Fruit fly (Drosophila melanogaster) whole organism, embryonic: ENCODE data around the gene REG.

Experiments used
- Awh ChIP-seq: fragments of 200-800 bp; sonication (Bioruptor generic); IDR thresholded peaks from 2 replicates; pipeline ENCODE4, ENCODE4 v1.3.6; 2022; ENCODE audit warnings: missing biosample characterization, missing genetic modification characterization
- Blimp-1 ChIP-seq: fragments of 200-800 bp; sonication (Bioruptor generic); optimal IDR thresholded peaks from 3 replicates; lab custom pipeline; 2018; ENCODE audit warnings: missing biosample characterization, missing genetic modification characterization, mild to moderate bottlenecking, moderate library complexity, missing genetic modification reagents
- BtbVII ChIP-seq: fragments of 200-800 bp; sonication (Bioruptor generic); optimal IDR thresholded peaks from 3 replicates; lab custom pipeline; 2017; ENCODE audit warnings: missing biosample characterization, mild to moderate bottlenecking, missing genetic modification characterization
- Bteb2 ChIP-seq: fragments of 200-800 bp; sonication (Bioruptor generic); optimal IDR thresholded peaks from 2 replicates; lab custom pipeline; 2016; ENCODE audit warnings: missing biosample characterization, missing genetic modification characterization
- CG10267 ChIP-seq: fragments of 200-800 bp; sonication (Bioruptor generic); optimal IDR thresholded peaks from 2 replicates; lab custom pipeline; 2018; ENCODE audit warnings: missing biosample characterization, mild to moderate bottlenecking, missing genetic modification characterization, moderate library complexity
- CG11456 ChIP-seq: fragments of 200-800 bp; sonication (Bioruptor generic); IDR thresholded peaks from 3 replicates; pipeline ENCODE4 v1.3.6; 2022; ENCODE audit warnings: missing biosample characterization, missing genetic modification characterization
- CG12769 ChIP-seq: fragments of 200-800 bp; sonication (Bioruptor generic); optimal IDR thresholded peaks from 2 replicates; lab custom pipeline; 2019; ENCODE audit warnings: missing biosample characterization, mild to moderate bottlenecking, missing genetic modification characterization, moderate library complexity
- CG13894 ChIP-seq: fragments of 200-800 bp; sonication (Bioruptor generic); optimal IDR thresholded peaks from 3 replicates; lab custom pipeline; 2018; ENCODE audit warnings: missing biosample characterization, mild to moderate bottlenecking, missing genetic modification characterization, moderate library complexity
- CG15601 ChIP-seq: fragments of 200-800 bp; sonication (Bioruptor generic); optimal IDR thresholded peaks from 3 replicates; lab custom pipeline; 2019; ENCODE audit warnings: missing biosample characterization, mild to moderate bottlenecking, missing genetic modification characterization, moderate library complexity
- CG16779 ChIP-seq: fragments of 200-800 bp; sonication (Bioruptor generic); IDR thresholded peaks from 2 replicates; pipeline ENCODE4 v1.3.6; 2022; ENCODE audit warnings: missing biosample characterization, missing genetic modification characterization
- CG17361 ChIP-seq: fragments of 200-800 bp; sonication (Bioruptor generic); IDR thresholded peaks from 3 replicates; pipeline ENCODE4 v1.3.6; 2022; ENCODE audit warnings: missing biosample characterization, missing genetic modification characterization
- CG17612 ChIP-seq: fragments of 200-800 bp; sonication (Bioruptor generic); IDR thresholded peaks from 2 replicates; pipeline ENCODE4 v1.3.6; 2022; ENCODE audit warnings: missing biosample characterization, missing genetic modification characterization
- CG17912 ChIP-seq: fragments of 200-800 bp; sonication (Bioruptor generic); optimal IDR thresholded peaks from 2 replicates; lab custom pipeline; 2018; ENCODE audit warnings: missing biosample characterization, mild to moderate bottlenecking, missing genetic modification characterization
- CG2120 ChIP-seq: fragments of 200-800 bp; sonication (Bioruptor generic); optimal IDR thresholded peaks from 3 replicates; lab custom pipeline; 2016; ENCODE audit warnings: missing biosample characterization, missing genetic modification characterization
- CG2678 ChIP-seq: fragments of 200-800 bp; sonication (Bioruptor generic); optimal IDR thresholded peaks from 3 replicates; lab custom pipeline; 2019; ENCODE audit warnings: missing biosample characterization, mild to moderate bottlenecking, missing genetic modification characterization, moderate library complexity
- CG2712 ChIP-seq: fragments of 200-800 bp; optimal IDR thresholded peaks from 3 replicates; lab custom pipeline; 2019; ENCODE audit warnings: missing biosample characterization, mild to moderate bottlenecking, missing genetic modification characterization, moderate library complexity
- CG32532 ChIP-seq: fragments of 200-800 bp; sonication (Bioruptor generic); IDR thresholded peaks from 2 replicates; pipeline ENCODE4 v1.3.6; 2022; ENCODE audit warnings: missing biosample characterization, missing genetic modification characterization
- CG3281 ChIP-seq: fragments of 200-800 bp; sonication (Bioruptor generic); optimal IDR thresholded peaks from 3 replicates; lab custom pipeline; 2017; ENCODE audit warnings: missing biosample characterization, mild to moderate bottlenecking, missing genetic modification characterization
- CG5245 ChIP-seq: fragments of 200-800 bp; sonication (Bioruptor generic); optimal IDR thresholded peaks from 3 replicates; lab custom pipeline; 2016; ENCODE audit warnings: missing biosample characterization, missing genetic modification characterization
- CG7839 ChIP-seq: fragments of 200-800 bp; sonication (Bioruptor generic); optimal IDR thresholded peaks from 3 replicates; lab custom pipeline; 2018; ENCODE audit warnings: missing biosample characterization, mild to moderate bottlenecking, missing genetic modification characterization, moderate library complexity
- CG8388 ChIP-seq: fragments of 200-800 bp; sonication (Bioruptor generic); optimal IDR thresholded peaks from 2 replicates; lab custom pipeline; 2019; ENCODE audit warnings: missing biosample characterization, mild to moderate bottlenecking, missing genetic modification characterization, moderate library complexity
- Dbx ChIP-seq: fragments of 200-800 bp; sonication (Bioruptor generic); IDR thresholded peaks from 3 replicates; pipeline ENCODE4 v1.3.6; 2022; ENCODE audit warnings: missing biosample characterization, missing genetic modification characterization
- Hand ChIP-seq: fragments of 200-800 bp; sonication (Bioruptor generic); optimal IDR thresholded peaks from 2 replicates; lab custom pipeline; 2017; ENCODE audit warnings: mild to moderate bottlenecking, missing biosample characterization, missing genetic modification reagents, missing genetic modification characterization
- Hsf ChIP-seq: fragments of 200-800 bp; sonication (Bioruptor generic); optimal IDR thresholded peaks from 3 replicates; lab custom pipeline; 2016; ENCODE audit warnings: missing biosample characterization, missing genetic modification characterization
- Nf-YB ChIP-seq: fragments of 200-800 bp; sonication (Bioruptor generic); optimal IDR thresholded peaks from 3 replicates; lab custom pipeline; 2019; ENCODE audit warnings: missing biosample characterization, mild to moderate bottlenecking, missing genetic modification characterization, moderate library complexity
- Pdp1 ChIP-seq, 2 experiments: fragments of 200-800 bp; sonication (Bioruptor generic); optimal IDR thresholded peaks; 3 replicates each; lab custom pipeline; 2016; ENCODE audit warnings: missing biosample characterization in 2 of 2, missing genetic modification characterization in 2 of 2, mild to moderate bottlenecking in 1 of 2, moderate library complexity in 1 of 2
- Poxn ChIP-seq: fragments of 200-800 bp; sonication (Bioruptor generic); IDR thresholded peaks from 2 replicates; pipeline ENCODE4 v1.3.6; 2022; ENCODE audit warnings: missing biosample characterization, missing genetic modification characterization
- Ptx1 ChIP-seq: fragments of 200-800 bp; sonication (Bioruptor generic); IDR thresholded peaks from 2 replicates; pipeline ENCODE4 v1.3.6; 2022; ENCODE audit warnings: missing biosample characterization, missing genetic modification characterization
- Sry-β ChIP-seq: fragments of 200-800 bp; sonication (Bioruptor generic); optimal IDR thresholded peaks from 2 replicates; lab custom pipeline; 2018; ENCODE audit warnings: missing biosample characterization, mild to moderate bottlenecking, missing genetic modification characterization, moderate library complexity
- Xrp1 ChIP-seq: fragments of 200-800 bp; sonication (Bioruptor generic); IDR thresholded peaks from 2 replicates; pipeline ENCODE4 v1.3.6; 2022; ENCODE audit warnings: missing biosample characterization, missing genetic modification characterization
- ab ChIP-seq: fragments of 200-800 bp; sonication (Bioruptor generic); optimal IDR thresholded peaks from 2 replicates; lab custom pipeline; 2016; ENCODE audit warnings: missing biosample characterization, missing genetic modification characterization
- ase ChIP-seq: fragments of 200-800 bp; sonication (Bioruptor generic); IDR thresholded peaks from 3 replicates; pipeline ENCODE4 v1.3.6; 2022; ENCODE audit warnings: missing biosample characterization, missing genetic modification characterization
- ato ChIP-seq: fragments of 200-800 bp; sonication (Bioruptor generic); IDR thresholded peaks from 2 replicates; pipeline ENCODE4 v1.3.6; 2022; ENCODE audit warnings: missing biosample characterization, missing genetic modification characterization; ENCODE audit not compliant: partially characterized antibody
- bab2 ChIP-seq: fragments of 200-800 bp; sonication (Bioruptor generic); optimal IDR thresholded peaks from 2 replicates; lab custom pipeline; 2016; ENCODE audit warnings: missing biosample characterization, missing genetic modification characterization
- chm ChIP-seq: fragments of 200-800 bp; sonication (Bioruptor generic); IDR thresholded peaks from 2 replicates; pipeline ENCODE4 v1.3.6; 2022; ENCODE audit warnings: missing biosample characterization, missing genetic modification characterization
- ci ChIP-seq: fragments of 200-800 bp; sonication (Bioruptor generic); IDR thresholded peaks from 3 replicates; pipeline ENCODE4 v1.3.6; 2022; ENCODE audit warnings: missing biosample characterization, missing genetic modification characterization
- dm ChIP-seq: fragments of 200-800 bp; sonication (Bioruptor generic); optimal IDR thresholded peaks from 3 replicates; lab custom pipeline; 2016; ENCODE audit warnings: missing biosample characterization, missing genetic modification characterization
- gro ChIP-seq: fragments of 200-800 bp; sonication (Bioruptor generic); optimal IDR thresholded peaks from 2 replicates; lab custom pipeline; 2016; ENCODE audit warnings: missing biosample characterization, missing genetic modification characterization
- kni ChIP-seq: fragments of 200-800 bp; sonication (Bioruptor generic); optimal IDR thresholded peaks from 3 replicates; lab custom pipeline; 2017; ENCODE audit warnings: mild to moderate bottlenecking, missing biosample characterization, missing genetic modification reagents, missing genetic modification characterization
- luna ChIP-seq: fragments of 200-800 bp; sonication (Bioruptor generic); optimal IDR thresholded peaks from 2 replicates; lab custom pipeline; 2016; ENCODE audit warnings: missing biosample characterization, missing genetic modification characterization
- oc ChIP-seq: fragments of 200-800 bp; sonication (Bioruptor generic); optimal IDR thresholded peaks from 2 replicates; lab custom pipeline; 2018; ENCODE audit warnings: missing biosample characterization, mild to moderate bottlenecking, missing genetic modification characterization, moderate library complexity
- p53 ChIP-seq: fragments of 200-800 bp; sonication (Bioruptor generic); optimal IDR thresholded peaks from 2 replicates; lab custom pipeline; 2016; ENCODE audit warnings: missing biosample characterization, missing genetic modification characterization
- prd ChIP-seq, 3 experiments: fragments of >200 bp in 2 of 3; fragments of 200-800 bp in 1 of 3; sonication (Bioruptor generic) in 1 of 3; optimal IDR thresholded peaks in 2 of 3; IDR thresholded peaks in 1 of 3; 2 replicates in 2 of 3; 3 replicates in 1 of 3; pipeline versions ENCODE4 v1.3.6 to Lab custom; 2017 to 2022; ENCODE audit warnings: missing biosample characterization in 1 of 3, missing genetic modification characterization in 1 of 3
- ranshi ChIP-seq: fragments of 200-800 bp; sonication (Bioruptor generic); IDR thresholded peaks from 2 replicates; pipeline ENCODE4 v1.3.6; 2022; ENCODE audit warnings: missing biosample characterization, missing genetic modification characterization
- rib ChIP-seq: fragments of 200-800 bp; sonication (Bioruptor generic); IDR thresholded peaks from 2 replicates; pipeline ENCODE4 v1.3.6; 2022; ENCODE audit warnings: missing biosample characterization, missing genetic modification characterization
- ro ChIP-seq: fragments of 200-800 bp; sonication (Bioruptor generic); IDR thresholded peaks from 2 replicates; pipeline ENCODE4 v1.3.6; 2022; ENCODE audit warnings: missing biosample characterization, missing genetic modification characterization
- seq ChIP-seq: fragments of 200-800 bp; sonication (Bioruptor generic); IDR thresholded peaks from 2 replicates; pipeline ENCODE4 v1.3.6; 2022; ENCODE audit warnings: missing biosample characterization, missing genetic modification characterization
- sisA ChIP-seq: fragments of 200-800 bp; sonication (Bioruptor generic); IDR thresholded peaks from 2 replicates; pipeline ENCODE4 v1.3.6; 2022; ENCODE audit warnings: missing biosample characterization, missing genetic modification characterization
- tna ChIP-seq: fragments of 200-800 bp; sonication (Bioruptor generic); IDR thresholded peaks from 2 replicates; pipeline ENCODE4 v1.3.6; 2022; ENCODE audit warnings: missing biosample characterization, missing genetic modification characterization; ENCODE audit not compliant: partially characterized antibody

REG gene

dm6 chrX:13253062-13253724 is 41.1 kb downstream of the REG start (continued):
- peak; percentile 46 for TF ChIP-seq Awh
- TF ChIP-seq Blimp-1 (GFP tag; lab: Kevin White, UChicago) = peak; percentile 34
- no peak for TF ChIP-seq ato
- TF ChIP-seq CG12769 = peak; percentile 66
- TF ChIP-seq Bteb2 (GFP tag; lab: Kevin White, UChicago) = no peak
- TF ChIP-seq dm = no peak
- no peak for TF ChIP-seq CG17912 (GFP tag; lab: Kevin White, UChicago)
- no peak for TF ChIP-seq ab
- peak; percentile 51 for TF ChIP-seq CG7839 (tag; lab: Kevin White, UChicago)
- TF ChIP-seq CG2678 (tag; lab: Kevin White, UChicago) = peak; percentile 56
- peak; percentile 65 for TF ChIP-seq ci
- TF ChIP-seq seq = peak; percentile 23; the same call in 1 of the 2 replicates
- peak; percentile 10 to 50 for TF ChIP-seq Pdp1 (GFP tag; optimal IDR thresholded peaks at IDR 0.05; lab: Kevin White, UChicago)
- no peak for TF ChIP-seq Sry-β (GFP tag; lab: Kevin White, UChicago)
- TF ChIP-seq Ptx1 (GFP tag; lab: Robert Waterston, UW) = peak; percentile 77
- TF ChIP-seq CG17361 (GFP tag; lab: Robert Waterston, UW) = peak; percentile 39; the same call in 2 of the 3 replicates
- peak; percentile 70 for TF ChIP-seq CG2120 (GFP tag; lab: Kevin White, UChicago)
- peak; percentile 44 for TF ChIP-seq CG2712 (tag; lab: Kevin White, UChicago)
- no peak for TF ChIP-seq luna (GFP tag; lab: Kevin White, UChicago)
- peak; percentile 62; the same call in 2 of the 3 replicates for TF ChIP-seq CG11456 (GFP tag; lab: Robert Waterston, UW)
- no peak for TF ChIP-seq tna (GFP tag; lab: Robert Waterston, UW)
- TF ChIP-seq CG10267 (tag; lab: Kevin White, UChicago) = peak; percentile 15
- no peak for TF ChIP-seq rib (GFP tag; lab: Robert Waterston, UW)
- TF ChIP-seq Hand (GFP tag; lab: Kevin White, UChicago) = no peak
- peak; percentile 4 for TF ChIP-seq Nf-YB
- peak; percentile 12 for TF ChIP-seq CG3281
- peak; percentile 42 for TF ChIP-seq bab2 (GFP tag; lab: Kevin White, UChicago)
- TF ChIP-seq CG32532 (GFP tag; lab: Robert Waterston, UW) = peak; percentile 61
- TF ChIP-seq oc (tag; lab: Kevin White, UChicago) = no peak
- peak; percentile 14; the same call in 1 of the 3 replicates for TF ChIP-seq Dbx (GFP tag; lab: Robert Waterston, UW)
- peak; percentile 36 for TF ChIP-seq CG8388 (GFP tag; lab: Kevin White, UChicago)
- TF ChIP-seq kni (GFP tag; lab: Kevin White, UChicago) = no peak
- TF ChIP-seq gro (GFP tag; lab: Kevin White, UChicago) = peak; percentile 23
- TF ChIP-seq Xrp1 = peak; percentile 22
- no peak for TF ChIP-seq CG13894
- TF ChIP-seq CG15601 (tag; lab: Kevin White, UChicago) = peak; percentile 14
- 0 out of 3 replicates have a peak, but pooled peaks have one; percentile 29 for TF ChIP-seq ase (GFP tag; lab: Robert Waterston, UW)
- peak; percentile 25 for TF ChIP-seq CG5245 (GFP tag; lab: Kevin White, UChicago)
- peak; percentile 51; the same call in 1 of the 2 replicates for TF ChIP-seq chm (GFP tag; lab: Robert Waterston, UW)
- TF ChIP-seq BtbVII (GFP tag; lab: Kevin White, UChicago) = no peak
- TF ChIP-seq sisA (GFP tag; lab: Robert Waterston, UW) = peak; percentile 65
- no peak for TF ChIP-seq p53 (GFP tag; lab: Kevin White, UChicago)
- no peak for TF ChIP-seq CG16779 (GFP tag; lab: Robert Waterston, UW)
- TF ChIP-seq Poxn (GFP tag; lab: Robert Waterston, UW) = no peak
- TF ChIP-seq ranshi (GFP tag; lab: Robert Waterston, UW) = peak; percentile 52; the same call in 1 of the 2 replicates
- TF ChIP-seq CG17612 = no peak
- no peak for TF ChIP-seq prd (optimal IDR thresholded peaks at IDR 0.05; lab: Kevin White, UChicago)
- TF ChIP-seq prd (GFP tag; IDR thresholded peaks at IDR 0.05; lab: Robert Waterston, UW) = peak; percentile 30
- TF ChIP-seq Hsf (GFP tag; lab: Kevin White, UChicago) = peak; percentile 34
- TF ChIP-seq ro = no peak
